Fruit fly (Drosophila melanogaster) whole organism, embryonic: ENCODE data around the gene PEK.

Source experiments
- Atf3 ChIP-seq: fragments of 200-800 bp; sonication (Bioruptor generic); optimal IDR thresholded peaks from 3 replicates; lab custom pipeline; 2016; ENCODE audit warnings: missing biosample characterization, missing genetic modification characterization
- CG10366 ChIP-seq: fragments of 200-800 bp; sonication (Bioruptor generic); IDR thresholded peaks from 2 replicates; pipeline ENCODE4 v1.3.6; 2022; ENCODE audit warnings: missing biosample characterization, missing genetic modification characterization
- CG10462 ChIP-seq: fragments of 200-800 bp; sonication (Bioruptor generic); optimal IDR thresholded peaks from 2 replicates; lab custom pipeline; 2016; ENCODE audit warnings: missing biosample characterization, missing genetic modification characterization
- CG10979 ChIP-seq: fragments of 200-800 bp; sonication (Bioruptor generic); optimal IDR thresholded peaks from 2 replicates; lab custom pipeline; 2018; ENCODE audit warnings: missing biosample characterization, mild to moderate bottlenecking, missing genetic modification characterization, moderate library complexity
- CG12236 ChIP-seq: fragments of 200-800 bp; sonication (Bioruptor generic); optimal IDR thresholded peaks from 2 replicates; lab custom pipeline; 2016; ENCODE audit warnings: missing biosample characterization, missing genetic modification characterization
- CG12391 ChIP-seq: fragments of 200-800 bp; sonication (Bioruptor generic); optimal IDR thresholded peaks from 3 replicates; lab custom pipeline; 2018; ENCODE audit warnings: missing biosample characterization, mild to moderate bottlenecking, missing genetic modification characterization, moderate library complexity
- CG15514 ChIP-seq: fragments of 200-800 bp; sonication (Bioruptor generic); optimal IDR thresholded peaks from 3 replicates; lab custom pipeline; 2017; ENCODE audit warnings: missing biosample characterization, missing genetic modification characterization, mild to moderate bottlenecking, moderate library complexity, missing genetic modification reagents
- CG16815 ChIP-seq: fragments of 200-800 bp; sonication (Bioruptor generic); optimal IDR thresholded peaks from 3 replicates; lab custom pipeline; 2017; ENCODE audit warnings: missing biosample characterization, mild to moderate bottlenecking, missing genetic modification characterization
- CG17802 ChIP-seq: fragments of 200-800 bp; sonication (Bioruptor generic); optimal IDR thresholded peaks from 2 replicates; lab custom pipeline; 2018; ENCODE audit warnings: missing biosample characterization, mild to moderate bottlenecking, missing genetic modification characterization, moderate library complexity
- CG17829 ChIP-seq: fragments of 200-800 bp; optimal IDR thresholded peaks from 2 replicates; lab custom pipeline; 2019; ENCODE audit warnings: missing biosample characterization, mild to moderate bottlenecking, missing genetic modification characterization, moderate library complexity
- CG2116 ChIP-seq: fragments of 200-800 bp; sonication (Bioruptor generic); optimal IDR thresholded peaks from 3 replicates; lab custom pipeline; 2018; ENCODE audit warnings: missing biosample characterization, mild to moderate bottlenecking, missing genetic modification characterization
- CG2712 ChIP-seq: fragments of 200-800 bp; optimal IDR thresholded peaks from 3 replicates; lab custom pipeline; 2019; ENCODE audit warnings: missing biosample characterization, mild to moderate bottlenecking, missing genetic modification characterization, moderate library complexity
- CG30020 ChIP-seq: fragments of 200-800 bp; optimal IDR thresholded peaks from 2 replicates; lab custom pipeline; 2019; ENCODE audit warnings: missing biosample characterization, mild to moderate bottlenecking, missing genetic modification characterization, moderate library complexity
- CG31388 ChIP-seq: fragments of 200-800 bp; sonication (Bioruptor generic); optimal IDR thresholded peaks from 2 replicates; lab custom pipeline; 2016; ENCODE audit warnings: missing biosample characterization, missing genetic modification characterization
- CG33213 ChIP-seq: fragments of 200-800 bp; sonication (Bioruptor generic); optimal IDR thresholded peaks from 3 replicates; lab custom pipeline; 2016; ENCODE audit warnings: missing biosample characterization, missing genetic modification characterization
- CG42726 ChIP-seq: fragments of 200-800 bp; sonication (Bioruptor generic); IDR thresholded peaks from 2 replicates; pipeline ENCODE4 v1.3.6; 2022; ENCODE audit warnings: missing biosample characterization, missing genetic modification characterization; ENCODE audit not compliant: partially characterized antibody
- CG4617 ChIP-seq: fragments of 200-800 bp; sonication (Bioruptor generic); optimal IDR thresholded peaks from 3 replicates; lab custom pipeline; 2016; ENCODE audit warnings: missing biosample characterization, missing genetic modification characterization, borderline replicate concordance
- CG4707 ChIP-seq: fragments of 200-800 bp; sonication (Bioruptor generic); optimal IDR thresholded peaks from 2 replicates; lab custom pipeline; 2018; ENCODE audit warnings: missing biosample characterization, mild to moderate bottlenecking, missing genetic modification characterization, moderate library complexity
- CG6854 ChIP-seq: fragments of 200-800 bp; sonication (Bioruptor generic); optimal IDR thresholded peaks from 3 replicates; lab custom pipeline; 2017; ENCODE audit warnings: missing biosample characterization, mild to moderate bottlenecking, missing genetic modification characterization
- CG8924 ChIP-seq: fragments of 200-800 bp; optimal IDR thresholded peaks from 3 replicates; lab custom pipeline; 2019; ENCODE audit warnings: missing biosample characterization, mild to moderate bottlenecking, missing genetic modification characterization, moderate library complexity
- CG9797 ChIP-seq: fragments of 200-800 bp; sonication (Bioruptor generic); optimal IDR thresholded peaks from 3 replicates; lab custom pipeline; 2018; ENCODE audit warnings: missing biosample characterization, mild to moderate bottlenecking, missing genetic modification characterization
- CG9932 ChIP-seq: fragments of 200-800 bp; sonication (Bioruptor generic); IDR thresholded peaks from 2 replicates; pipeline ENCODE4 v1.3.6; 2022; ENCODE audit warnings: missing biosample characterization, missing genetic modification characterization
- Dll ChIP-seq: fragments of 200-800 bp; sonication (Bioruptor generic); IDR thresholded peaks from 4 replicates; pipeline ENCODE4 v1.3.6; 2022; ENCODE audit warnings: missing biosample characterization, missing genetic modification characterization; ENCODE audit not compliant: partially characterized antibody
- Dp ChIP-seq: fragments of 200-800 bp; sonication (Bioruptor generic); optimal IDR thresholded peaks from 2 replicates; lab custom pipeline; 2018; ENCODE audit warnings: missing biosample characterization, mild to moderate bottlenecking, missing genetic modification characterization, moderate library complexity
- Drgx ChIP-seq: fragments of 200-800 bp; sonication (Bioruptor generic); IDR thresholded peaks from 2 replicates; pipeline ENCODE4 v1.3.6; 2022; ENCODE audit warnings: missing biosample characterization, missing genetic modification characterization
- HLH4C ChIP-seq: fragments of 200-800 bp; sonication (Bioruptor generic); IDR thresholded peaks from 3 replicates; pipeline ENCODE4 v1.3.6; 2022; ENCODE audit warnings: missing biosample characterization, missing genetic modification characterization; ENCODE audit not compliant: partially characterized antibody
- Hey ChIP-seq: fragments of 200-800 bp; sonication (Bioruptor generic); optimal IDR thresholded peaks from 3 replicates; lab custom pipeline; 2018; ENCODE audit warnings: missing biosample characterization, mild to moderate bottlenecking, missing genetic modification characterization
- Jarid2 ChIP-seq: fragments of 200-800 bp; sonication (Bioruptor generic); optimal IDR thresholded peaks from 3 replicates; lab custom pipeline; 2017; ENCODE audit warnings: mild to moderate bottlenecking, missing biosample characterization, missing genetic modification reagents, missing genetic modification characterization
- MBD-R2 ChIP-seq: fragments of 200-800 bp; sonication (Bioruptor generic); IDR thresholded peaks from 2 replicates; pipeline ENCODE4 v1.3.6; 2022; ENCODE audit warnings: missing biosample characterization, missing genetic modification characterization
- Med ChIP-seq: fragments of 200-800 bp; sonication (Bioruptor generic); peaks from one replicate; lab custom pipeline; 2016; ENCODE audit warnings: missing biosample characterization, missing genetic modification characterization, mild to moderate bottlenecking, inconsistent platforms, moderate library complexity
- Rfx ChIP-seq: fragments of 200-800 bp; sonication (Bioruptor generic); IDR thresholded peaks from 2 replicates; pipeline ENCODE4 v1.3.6; 2022; ENCODE audit warnings: missing biosample characterization, missing genetic modification characterization
- Scr ChIP-seq: fragments of 200-800 bp; sonication (Bioruptor generic); IDR thresholded peaks from 2 replicates; pipeline ENCODE4 v1.3.6; 2022; ENCODE audit warnings: missing biosample characterization, missing genetic modification characterization; ENCODE audit not compliant: partially characterized antibody
- Xrp1 ChIP-seq: fragments of 200-800 bp; sonication (Bioruptor generic); IDR thresholded peaks from 2 replicates; pipeline ENCODE4 v1.3.6; 2022; ENCODE audit warnings: missing biosample characterization, missing genetic modification characterization
- bsh ChIP-seq, 2 experiments: fragments of 200-800 bp; sonication (Bioruptor generic); optimal IDR thresholded peaks; 2 replicates each; lab custom pipeline; 2017 to 2018; ENCODE audit warnings: mild to moderate bottlenecking in 2 of 2, missing biosample characterization in 2 of 2, missing genetic modification characterization in 2 of 2, moderate library complexity in 1 of 2
- caup ChIP-seq: fragments of 200-800 bp; sonication (Bioruptor generic); optimal IDR thresholded peaks from 3 replicates; lab custom pipeline; 2017; ENCODE audit warnings: missing biosample characterization, mild to moderate bottlenecking, missing genetic modification characterization, moderate library complexity; ENCODE audit not compliant: severe bottlenecking
- ci ChIP-seq: fragments of 200-800 bp; sonication (Bioruptor generic); IDR thresholded peaks from 3 replicates; pipeline ENCODE4 v1.3.6; 2022; ENCODE audit warnings: missing biosample characterization, missing genetic modification characterization
- ems ChIP-seq: fragments of 200-800 bp; sonication (Bioruptor generic); optimal IDR thresholded peaks from 3 replicates; lab custom pipeline; 2016; ENCODE audit warnings: missing biosample characterization, missing genetic modification characterization
- gfzf ChIP-seq: fragments of 200-800 bp; sonication (Bioruptor generic); optimal IDR thresholded peaks from 2 replicates; lab custom pipeline; 2016; ENCODE audit warnings: missing biosample characterization, mild to moderate bottlenecking, missing genetic modification characterization, moderate library complexity
- hb ChIP-seq: fragments of 200-800 bp; sonication (Bioruptor generic); IDR thresholded peaks from 3 replicates; pipeline ENCODE4 v1.3.6; 2022; ENCODE audit warnings: missing biosample characterization, missing genetic modification characterization; ENCODE audit not compliant: partially characterized antibody
- hbn ChIP-seq: fragments of 200-800 bp; sonication (Bioruptor generic); IDR thresholded peaks from 2 replicates; pipeline ENCODE4 v1.3.6; 2022; ENCODE audit warnings: missing biosample characterization, missing genetic modification characterization; ENCODE audit not compliant: partially characterized antibody
- nmo ChIP-seq: fragments of 200-800 bp; sonication (Bioruptor generic); optimal IDR thresholded peaks from 2 replicates; lab custom pipeline; 2018; ENCODE audit warnings: missing biosample characterization, mild to moderate bottlenecking, missing genetic modification characterization, moderate library complexity
- pan ChIP-seq, 4 experiments: fragments of >200 bp in 3 of 4; fragments of 200-800 bp in 1 of 4; sonication (Bioruptor generic) in 1 of 4; optimal IDR thresholded peaks in 3 of 4; IDR thresholded peaks in 1 of 4; 2 replicates each; pipeline versions ENCODE4 v1.3.6 to Lab custom; 2017 to 2022; ENCODE audit warnings: missing biosample characterization in 2 of 4, missing genetic modification characterization in 2 of 4, mixed read lengths in 1 of 4
- prd ChIP-seq, 3 experiments: fragments of >200 bp in 2 of 3; fragments of 200-800 bp in 1 of 3; sonication (Bioruptor generic) in 1 of 3; optimal IDR thresholded peaks in 2 of 3; IDR thresholded peaks in 1 of 3; 2 replicates in 2 of 3; 3 replicates in 1 of 3; pipeline versions ENCODE4 v1.3.6 to Lab custom; 2017 to 2022; ENCODE audit warnings: missing biosample characterization in 1 of 3, missing genetic modification characterization in 1 of 3
- pzg ChIP-seq: fragments of 200-800 bp; sonication (Bioruptor generic); optimal IDR thresholded peaks from 3 replicates; lab custom pipeline; 2018; ENCODE audit warnings: missing biosample characterization, mild to moderate bottlenecking, missing genetic modification characterization, moderate library complexity
- sens ChIP-seq: fragments of 200-800 bp; sonication (Bioruptor generic); peaks from one replicate; lab custom pipeline; 2016; ENCODE audit warnings: missing biosample characterization, missing genetic modification characterization
- zf30C ChIP-seq: fragments of 200-800 bp; sonication (Bioruptor generic); optimal IDR thresholded peaks from 3 replicates; lab custom pipeline; 2018; ENCODE audit warnings: missing biosample characterization, mild to moderate bottlenecking, missing genetic modification characterization

The PEK gene

DNA sequence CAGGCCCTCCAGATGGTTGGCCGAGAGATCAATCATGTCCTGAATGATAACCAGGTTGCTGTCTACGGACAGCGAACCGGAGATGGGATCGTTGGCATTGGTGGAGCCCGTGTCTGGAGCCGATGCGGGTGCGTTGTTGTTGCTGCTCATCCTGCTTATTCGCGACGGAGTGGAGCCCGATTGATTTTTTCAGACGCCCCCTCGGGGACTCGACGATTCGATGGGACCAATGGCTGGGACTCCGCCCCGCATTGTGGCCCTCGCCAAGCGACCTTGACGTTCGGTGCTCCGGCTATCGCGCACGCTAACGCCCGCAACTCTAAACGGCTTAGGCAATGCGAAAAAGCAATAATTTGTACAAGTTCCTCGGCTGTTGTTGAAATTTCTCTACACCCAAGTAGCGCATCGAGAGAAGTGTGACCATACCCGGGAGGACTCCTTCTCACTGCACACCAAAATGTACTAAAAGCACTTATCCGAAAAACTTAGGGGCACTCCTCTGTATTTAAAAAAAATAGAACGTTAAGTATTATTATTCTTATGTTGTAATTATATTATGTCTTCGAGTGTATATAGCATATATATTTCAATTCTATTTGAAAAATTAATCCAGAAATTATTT is 19.0 kb upstream of the PEK start, which contains the start of gene ksr (continued):
- TF ChIP-seq Dll (0 out of 4 replicates have a peak, but pooled peaks have one; percentile 18), CG12391 (peak; percentile 60), CG31388 (GFP tag; lab: Kevin White, UChicago) (no peak), Xrp1 (GFP tag; lab: Robert Waterston, UW) (peak; percentile 38; the same call in 1 of the 2 replicates), CG17802 (tag; lab: Kevin White, UChicago) (peak; percentile 18), CG33213 (peak; percentile 5), ci (peak; percentile 38; the same call in 1 of the 3 replicates), gfzf (GFP tag; lab: Kevin White, UChicago) (peak; percentile 69), CG42726 (GFP tag; lab: Robert Waterston, UW) (peak; percentile 57; the same call in 1 of the 2 replicates), ems (GFP tag; lab: Kevin White, UChicago) (no peak), CG6854 (no peak), Atf3 (GFP tag; lab: Kevin White, UChicago) (no peak), CG30020 (tag; lab: Kevin White, UChicago) (peak; percentile 70), Scr (GFP tag; lab: Robert Waterston, UW) (0 out of 2 replicates have a peak, but pooled peaks have one; percentile 11), CG8924 (tag; lab: Kevin White, UChicago) (peak; percentile 50), CG12236 (GFP tag; lab: Kevin White, UChicago) (no peak), Drgx (0 out of 2 replicates have a peak, but pooled peaks have one; percentile 14), CG10979 (peak; percentile 30), CG17829 (tag; lab: Kevin White, UChicago) (peak; percentile 64), Jarid2 (GFP tag; lab: Kevin White, UChicago) (peak; percentile 2), hb (0 out of 3 replicates have a peak, but pooled peaks have one; percentile 17), Med (GFP tag; lab: Kevin White, UChicago) (peak; percentile 14), bsh (GFP tag; optimal IDR thresholded peaks at IDR 0.05; lab: Kevin White, UChicago) (peak in 1 of 2 experiments; percentile 9), HLH4C (peak; percentile 35; the same call in 1 of the 3 replicates), CG16815 (GFP tag; lab: Kevin White, UChicago) (no peak), Hey (no peak), zf30C (GFP tag; lab: Kevin White, UChicago) (peak; percentile 29), Dp (GFP tag; lab: Kevin White, UChicago) (no peak), Rfx (GFP tag; lab: Robert Waterston, UW) (peak; percentile 17; the same call in 1 of the 2 replicates), MBD-R2 (GFP tag; lab: Robert Waterston, UW) (peak; percentile 80), CG4617 (peak; percentile 80), CG2712 (tag; lab: Kevin White, UChicago) (peak; percentile 68), CG9797 (GFP tag; lab: Kevin White, UChicago) (peak; percentile 55), nmo (peak; percentile 37), CG9932 (GFP tag; lab: Robert Waterston, UW) (peak; percentile 19; the same call in 1 of the 2 replicates), CG15514 (GFP tag; lab: Kevin White, UChicago) (peak; percentile 19), CG10366 (GFP tag; lab: Robert Waterston, UW) (peak; percentile 16; the same call in 1 of the 2 replicates), CG2116 (GFP tag; lab: Kevin White, UChicago) (peak; percentile 19), hbn (no peak), sens (GFP tag; lab: Kevin White, UChicago) (peak; percentile 74), CG10462 (GFP tag; lab: Kevin White, UChicago) (peak; percentile 5), CG4707 (GFP tag; lab: Kevin White, UChicago) (no peak), prd (optimal IDR thresholded peaks at IDR 0.05; lab: Kevin White, UChicago) (no peak), prd (GFP tag; IDR thresholded peaks at IDR 0.05; lab: Robert Waterston, UW) (peak; percentile 33; the same call in 1 of the 3 replicates), pzg (peak; percentile 48), caup (GFP tag; lab: Kevin White, UChicago) (no peak), pan (optimal IDR thresholded peaks at IDR 0.05; lab: Kevin White, UChicago) (no peak), pan (GFP tag; optimal IDR thresholded peaks at IDR 0.05 in 1 of 2, IDR thresholded peaks at IDR 0.05 in 1 of 2) (peak in 1 of 2 experiments; percentile 12)
